Worm (Caenorhabditis elegans) whole organism, L1 larva: ENCODE results near the gene dpy-10.

Experiments
- C04F5.9 ChIP-seq: sonication (generic microtip); optimal IDR thresholded peaks from 2 replicates; lab custom pipeline; 2016; ENCODE audit warnings: missing genetic modification characterization, missing compliant biosample characterization
- C16A3.4 ChIP-seq: fragments of 150-350 bp; optimal IDR thresholded peaks from 2 replicates; lab custom pipeline; 2014; ENCODE audit warnings: missing biosample characterization, missing genetic modification characterization
- alr-1 ChIP-seq: fragments of 200-800 bp; sonication (Bioruptor generic); optimal IDR thresholded peaks from 2 replicates; lab custom pipeline; 2018; ENCODE audit warnings: borderline replicate concordance, mild to moderate bottlenecking, missing genetic modification characterization, missing compliant biosample characterization
- aly-2 ChIP-seq: fragments of 150-350 bp; optimal IDR thresholded peaks from 2 replicates; lab custom pipeline; 2014; ENCODE audit warnings: missing biosample characterization, missing genetic modification characterization
- blmp-1 ChIP-seq: fragments of 150-350 bp; optimal IDR thresholded peaks from 2 replicates; lab custom pipeline; 2014; ENCODE audit warnings: missing biosample characterization, missing genetic modification characterization
- ceh-88 ChIP-seq: fragments of 200-800 bp; sonication (Bioruptor generic); IDR thresholded peaks from 2 replicates; pipeline ENCODE4 v1.3.6; 2022; ENCODE audit warnings: missing genetic modification characterization, missing compliant biosample characterization
- ceh-90 ChIP-seq: sonication (generic microtip); optimal IDR thresholded peaks from 2 replicates; lab custom pipeline; 2016; ENCODE audit warnings: missing genetic modification characterization, missing compliant biosample characterization
- ces-1 ChIP-seq: fragments of 150-350 bp; optimal IDR thresholded peaks from 2 replicates; lab custom pipeline; 2014; ENCODE audit warnings: missing biosample characterization, missing genetic modification reagents, missing genetic modification characterization
- dpl-1 ChIP-seq, 3 experiments: fragments of 150-350 bp in 2 of 3; sonication (generic microtip) in 1 of 3; optimal IDR thresholded peaks; 2 replicates each; lab custom pipeline; 2014 to 2017; ENCODE audit warnings: missing biosample characterization in 3 of 3, missing genetic modification characterization in 3 of 3, missing genetic modification reagents in 3 of 3
- efl-1 ChIP-seq, 4 experiments: fragments of 150-350 bp; optimal IDR thresholded peaks in 3 of 4; peaks in 1 of 4; 1 replicate in 1 of 4; 2 replicates in 3 of 4; lab custom pipeline; 2014; ENCODE audit warnings: missing biosample characterization in 2 of 4, missing genetic modification characterization in 2 of 4, missing genetic modification reagents in 2 of 4
- egl-13 ChIP-seq: sonication (generic microtip); optimal IDR thresholded peaks from 2 replicates; lab custom pipeline; 2016; ENCODE audit warnings: missing genotype, missing genetic modification reagents, missing genetic modification characterization, missing compliant biosample characterization
- egl-27 ChIP-seq, 2 experiments: fragments of 150-350 bp in 1 of 2; sonication (generic microtip); optimal IDR thresholded peaks; 3 replicates each; lab custom pipeline; 2017 to 2018; ENCODE audit warnings: missing biosample characterization in 2 of 2, missing genetic modification characterization in 2 of 2, missing genetic modification reagents in 2 of 2
- elt-2 ChIP-seq: sonication (generic microtip); optimal IDR thresholded peaks from 2 replicates; lab custom pipeline; 2016; ENCODE audit warnings: missing genetic modification characterization, mild to moderate bottlenecking, inconsistent platforms, missing compliant biosample characterization, missing genetic modification reagents
- elt-3 ChIP-seq, 6 experiments: fragments of 150-350 bp in 1 of 6; sonication (generic microtip); optimal IDR thresholded peaks; 2 replicates each; lab custom pipeline; 2017 to 2018; ENCODE audit warnings: missing biosample characterization in 6 of 6, missing genetic modification characterization in 6 of 6, inconsistent platforms in 1 of 6
- ets-5 ChIP-seq: fragments of 200-800 bp; sonication (Bioruptor generic); IDR thresholded peaks from 2 replicates; pipeline ENCODE4 v1.3.6; 2022; ENCODE audit warnings: missing genetic modification characterization, missing compliant biosample characterization
- fkh-10 ChIP-seq: sonication (generic microtip); optimal IDR thresholded peaks from 2 replicates; lab custom pipeline; 2017; ENCODE audit warnings: missing biosample characterization, missing genetic modification reagents, missing genetic modification characterization
- hlh-17 ChIP-seq: fragments of 200-800 bp; sonication (Bioruptor generic); optimal IDR thresholded peaks from 2 replicates; lab custom pipeline; 2018; ENCODE audit warnings: missing genetic modification characterization, mild to moderate bottlenecking, missing compliant biosample characterization, moderate library complexity, borderline replicate concordance
- hlh-4 ChIP-seq: sonication (generic microtip); optimal IDR thresholded peaks from 2 replicates; lab custom pipeline; 2016; ENCODE audit warnings: mild to moderate bottlenecking, missing genetic modification characterization, missing compliant biosample characterization
- jun-1 ChIP-seq: fragments of 150-350 bp; optimal IDR thresholded peaks from 2 replicates; lab custom pipeline; 2014; ENCODE audit warnings: missing biosample characterization, missing genetic modification reagents, missing genetic modification characterization
- lin-13 ChIP-seq: fragments of 150-350 bp; optimal IDR thresholded peaks from 2 replicates; lab custom pipeline; 2014; ENCODE audit warnings: missing biosample characterization, missing genetic modification reagents, missing genetic modification characterization
- lin-14 ChIP-seq: fragments of 200-800 bp; sonication (Bioruptor generic); optimal IDR thresholded peaks from 2 replicates; lab custom pipeline; 2018; ENCODE audit warnings: mild to moderate bottlenecking, missing genetic modification characterization, moderate library complexity, missing compliant biosample characterization
- lin-15B ChIP-seq: fragments of 150-350 bp; sonication (generic microtip); optimal IDR thresholded peaks from 3 replicates; lab custom pipeline; 2014; ENCODE audit warnings: missing biosample characterization, missing genetic modification characterization
- lin-35 ChIP-seq, 2 experiments: fragments of 150-350 bp; optimal IDR thresholded peaks; 2 replicates each; lab custom pipeline; 2014; ENCODE audit warnings: missing biosample characterization in 2 of 2, missing genetic modification characterization in 2 of 2, missing genetic modification reagents in 2 of 2
- lsy-2 ChIP-seq, 2 experiments: fragments of 150-350 bp; optimal IDR thresholded peaks; 2 replicates each; lab custom pipeline; 2014; ENCODE audit warnings: missing biosample characterization in 2 of 2, missing genetic modification characterization in 2 of 2
- mab-9 ChIP-seq: fragments of 200-800 bp; sonication (Bioruptor generic); IDR thresholded peaks from 2 replicates; pipeline ENCODE4 v1.3.6; 2022; ENCODE audit warnings: missing genetic modification reagents, missing genetic modification characterization, missing compliant biosample characterization
- mef-2 ChIP-seq: fragments of 150-350 bp; optimal IDR thresholded peaks from 2 replicates; lab custom pipeline; 2014; ENCODE audit warnings: missing biosample characterization, missing genetic modification characterization
- mep-1 ChIP-seq: fragments of 150-350 bp; optimal IDR thresholded peaks from 2 replicates; lab custom pipeline; 2014; ENCODE audit warnings: missing biosample characterization, missing genetic modification characterization
- nhr-11 ChIP-seq: fragments of 150-350 bp; optimal IDR thresholded peaks from 2 replicates; lab custom pipeline; 2014; ENCODE audit warnings: missing biosample characterization, missing genetic modification characterization
- nhr-19 ChIP-seq: fragments of 200-800 bp; sonication (Bioruptor generic); conservative IDR thresholded peaks from 2 replicates; pipeline ENCODE4 v1.3.6; 2022; ENCODE audit warnings: missing genetic modification characterization, missing compliant biosample characterization
- nhr-20 ChIP-seq: sonication (generic microtip); optimal IDR thresholded peaks from 2 replicates; lab custom pipeline; 2016; ENCODE audit warnings: mild to moderate bottlenecking, missing genetic modification characterization, missing compliant biosample characterization
- nhr-237 ChIP-seq: fragments of 150-350 bp; optimal IDR thresholded peaks from 2 replicates; lab custom pipeline; 2014; ENCODE audit warnings: missing biosample characterization, missing genetic modification characterization
- nhr-28 ChIP-seq: fragments of 150-350 bp; optimal IDR thresholded peaks from 2 replicates; lab custom pipeline; 2014; ENCODE audit warnings: missing biosample characterization, missing genetic modification characterization
- nhr-77 ChIP-seq: fragments of 150-350 bp; optimal IDR thresholded peaks from 2 replicates; lab custom pipeline; 2014; ENCODE audit warnings: missing biosample characterization, missing genetic modification characterization
- nhr-84 ChIP-seq: sonication (generic microtip); optimal IDR thresholded peaks from 2 replicates; lab custom pipeline; 2017; ENCODE audit warnings: missing biosample characterization, missing genetic modification characterization
- nhr-90 ChIP-seq: sonication (generic microtip); optimal IDR thresholded peaks from 2 replicates; lab custom pipeline; 2016; ENCODE audit warnings: mild to moderate bottlenecking, missing genetic modification characterization, missing compliant biosample characterization; ENCODE audit not compliant: poor library complexity
- pax-3 ChIP-seq: fragments of 200-800 bp; sonication (Bioruptor generic); optimal IDR thresholded peaks from 2 replicates; lab custom pipeline; 2018; ENCODE audit warnings: mild to moderate bottlenecking, missing genetic modification characterization, moderate library complexity, missing compliant biosample characterization
- pqm-1 ChIP-seq: sonication (generic microtip); optimal IDR thresholded peaks from 3 replicates; lab custom pipeline; 2017; ENCODE audit warnings: missing biosample characterization, missing genetic modification characterization
- rnt-1 ChIP-seq: sonication (generic microtip); optimal IDR thresholded peaks from 2 replicates; lab custom pipeline; 2016; ENCODE audit warnings: mild to moderate bottlenecking, missing genetic modification characterization, moderate library complexity, missing compliant biosample characterization
- skn-1 ChIP-seq: fragments of 150-350 bp; optimal IDR thresholded peaks from 2 replicates; lab custom pipeline; 2014; ENCODE audit warnings: missing biosample characterization, missing genetic modification characterization
- snu-23 ChIP-seq: sonication (generic microtip); optimal IDR thresholded peaks from 2 replicates; lab custom pipeline; 2016; ENCODE audit warnings: missing genetic modification characterization, missing compliant biosample characterization
- sox-4 ChIP-seq: sonication (generic microtip); optimal IDR thresholded peaks from 2 replicates; lab custom pipeline; 2016; ENCODE audit warnings: missing genetic modification characterization, missing compliant biosample characterization
- sptf-1 ChIP-seq: fragments of 150-350 bp; optimal IDR thresholded peaks from 2 replicates; lab custom pipeline; 2014; ENCODE audit warnings: missing biosample characterization, missing genetic modification characterization
- swsn-7 ChIP-seq: sonication (generic microtip); optimal IDR thresholded peaks from 2 replicates; lab custom pipeline; 2016; ENCODE audit warnings: missing genetic modification characterization, missing compliant biosample characterization
- tbx-2 ChIP-seq: sonication (generic microtip); optimal IDR thresholded peaks from 2 replicates; lab custom pipeline; 2016; ENCODE audit warnings: missing genetic modification characterization, missing compliant biosample characterization
- unc-130 ChIP-seq: fragments of 150-350 bp; optimal IDR thresholded peaks from 2 replicates; lab custom pipeline; 2017; ENCODE audit warnings: missing biosample characterization, missing genetic modification characterization, inconsistent platforms
- unc-62 ChIP-seq: fragments of 150-350 bp; optimal IDR thresholded peaks from 2 replicates; lab custom pipeline; 2014; ENCODE audit warnings: missing biosample characterization, missing genetic modification reagents, missing genetic modification characterization
- vab-15 ChIP-seq: sonication (generic microtip); optimal IDR thresholded peaks from 2 replicates; lab custom pipeline; 2017; ENCODE audit warnings: missing genotype, mild to moderate bottlenecking, missing genetic modification characterization, missing compliant biosample characterization
- zag-1 ChIP-seq: fragments of 150-350 bp; optimal IDR thresholded peaks from 2 replicates; lab custom pipeline; 2014; ENCODE audit warnings: missing biosample characterization, missing genetic modification characterization

The dpy-10 gene

DNA sequence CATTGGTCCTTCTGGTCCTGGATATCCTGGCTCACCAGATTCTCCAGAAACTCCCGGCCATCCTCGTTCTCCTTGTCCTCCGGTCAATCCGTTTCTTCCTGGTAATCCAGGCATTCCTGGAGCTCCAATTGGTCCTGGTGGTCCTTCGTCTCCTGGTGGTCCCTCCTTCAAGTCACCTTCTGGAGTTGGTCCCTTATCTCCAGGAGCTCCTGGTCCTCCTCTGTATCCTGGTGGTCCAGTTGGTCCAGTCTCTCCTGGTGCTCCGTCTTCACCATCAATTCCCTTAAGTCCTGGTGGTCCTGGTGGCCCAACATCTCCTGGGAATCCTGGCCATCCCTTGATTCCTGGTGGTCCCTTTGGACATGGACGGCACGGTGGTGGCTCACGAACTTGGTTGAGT, 1.4 kb downstream of the dpy-10 start:
- TF ChIP-seq hlh-4 (tag; lab: Kevin White, UChicago) = no peak
- TF ChIP-seq egl-13 = no peak
- no peak for TF ChIP-seq efl-1 (optimal IDR thresholded peaks at IDR 0.05; lab: Kevin White, UChicago)
- TF ChIP-seq efl-1 (GFP tag; optimal IDR thresholded peaks at IDR 0.05 in 1 of 2; lab: Kevin White, UChicago) = peak in 1 of 2 experiments; percentile 14
- no peak for TF ChIP-seq nhr-28 (tag; lab: Kevin White, UChicago)
- no peak for TF ChIP-seq pqm-1 (tag; lab: Kevin White, UChicago)
- TF ChIP-seq, all 84 proteins: peak for 1

DNA sequence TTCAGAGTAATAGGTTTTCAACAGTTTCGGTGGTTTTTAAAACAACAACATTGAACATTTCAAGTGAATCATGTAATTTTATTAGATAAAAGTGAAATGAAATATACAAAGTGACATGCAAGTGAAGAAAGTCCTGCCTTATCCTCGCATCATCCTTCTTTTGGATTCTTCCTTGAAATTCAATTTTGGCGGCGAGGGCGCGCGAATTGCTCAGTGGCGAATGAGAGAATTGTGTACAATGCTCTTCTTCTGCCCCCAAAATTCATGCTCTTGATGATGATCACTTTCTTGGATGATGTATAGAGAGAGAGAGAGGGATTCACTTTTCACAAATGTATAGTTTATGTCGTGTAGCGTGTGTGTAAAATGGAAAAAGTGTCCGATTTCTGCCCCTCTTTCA, 2.3 kb downstream of the dpy-10 start:
- TF ChIP-seq zag-1 (no peak), fkh-10 (GFP tag; lab: Kevin White, UChicago) (peak; percentile 67), lin-14 (peak; percentile 49), alr-1 (tag; lab: Kevin White, UChicago) (no peak), jun-1 (tag; lab: Kevin White, UChicago) (no peak), blmp-1 (tag; lab: Kevin White, UChicago) (peak; percentile 29)
- TF ChIP-seq, all 84 proteins: peak for 3

DNA sequence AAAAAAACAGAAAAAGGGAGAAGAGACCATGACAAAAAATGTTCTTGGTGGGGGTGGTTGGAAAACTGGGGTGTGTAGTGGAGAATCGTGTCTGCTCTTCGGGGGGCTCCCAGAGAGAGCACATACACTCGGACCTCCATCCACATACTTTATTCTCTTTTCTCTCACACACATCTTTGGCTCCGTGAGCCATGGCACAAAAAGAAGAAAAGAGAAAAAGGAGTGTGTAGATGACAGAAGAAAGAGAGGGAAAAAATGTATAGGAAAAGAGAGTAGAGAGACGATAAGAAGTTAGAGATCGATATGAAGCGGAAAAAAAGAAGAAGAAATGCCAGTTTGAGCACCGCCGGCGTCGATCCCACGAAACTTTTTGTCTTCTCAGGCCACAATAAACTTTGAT, 3.0 kb downstream of the dpy-10 start:
- TF ChIP-seq elt-2 (tag; lab: Kevin White, UChicago) = no peak
- peak; percentile 58 for TF ChIP-seq snu-23 (GFP tag; lab: Kevin White, UChicago)
- no peak for TF ChIP-seq egl-27 (tag; optimal IDR thresholded peaks at IDR 0.05; lab: Kevin White, UChicago)
- no peak for TF ChIP-seq lin-15B (tag; lab: Kevin White, UChicago)
- peak; percentile 32; the same call in 1 of the 2 replicates for TF ChIP-seq nhr-19 (GFP tag; lab: Robert Waterston, UW)
- TF ChIP-seq nhr-237 (tag; lab: Kevin White, UChicago) = no peak
- TF ChIP-seq swsn-7 (tag; lab: Kevin White, UChicago) = peak; percentile 40
- TF ChIP-seq hlh-17 (GFP tag; lab: Kevin White, UChicago) = no peak
- no peak for TF ChIP-seq ceh-90 (tag; lab: Kevin White, UChicago)
- peak; percentile 40 for TF ChIP-seq mep-1 (tag; lab: Kevin White, UChicago)
- no peak for TF ChIP-seq hlh-4 (tag; lab: Kevin White, UChicago)
- no peak for TF ChIP-seq nhr-28 (tag; lab: Kevin White, UChicago)
- TF ChIP-seq ces-1 = no peak
- TF ChIP-seq nhr-20 = peak; percentile 8
- TF ChIP-seq mef-2 (tag; lab: Kevin White, UChicago) = no peak
- no peak for TF ChIP-seq pax-3 (tag; lab: Kevin White, UChicago)
- TF ChIP-seq elt-3 (tag; optimal IDR thresholded peaks at IDR 0.05; lab: Kevin White, UChicago) = no peak
- TF ChIP-seq lsy-2 (tag; optimal IDR thresholded peaks at IDR 0.05; lab: Kevin White, UChicago) = peak; percentile 9 to 66
- peak in 1 of 3 experiments; percentile 13 for TF ChIP-seq dpl-1 (GFP tag; optimal IDR thresholded peaks at IDR 0.05; lab: Kevin White, UChicago)
- TF ChIP-seq ceh-88 = no peak
- no peak for TF ChIP-seq egl-13
- no peak for TF ChIP-seq unc-130 (tag; lab: Kevin White, UChicago)
- no peak for TF ChIP-seq pqm-1 (tag; lab: Kevin White, UChicago)
- no peak for TF ChIP-seq blmp-1 (tag; lab: Kevin White, UChicago)
- no peak for TF ChIP-seq sptf-1
- TF ChIP-seq nhr-11 (tag; lab: Kevin White, UChicago) = no peak
- TF ChIP-seq rnt-1 = peak; percentile 49
- no peak for TF ChIP-seq aly-2
- peak in 1 of 2 experiments; percentile 18 for TF ChIP-seq lin-35 (GFP tag; optimal IDR thresholded peaks at IDR 0.05; lab: Kevin White, UChicago)
- TF ChIP-seq C04F5.9 (tag; lab: Kevin White, UChicago) = no peak
- no peak for TF ChIP-seq lin-13 (GFP tag; lab: Kevin White, UChicago)
- no peak for TF ChIP-seq nhr-90
- TF ChIP-seq mab-9 (GFP tag; lab: Robert Waterston, UW) = no peak
- no peak for TF ChIP-seq ets-5 (GFP tag; lab: Robert Waterston, UW)
- no peak for TF ChIP-seq vab-15
- peak; percentile 13 for TF ChIP-seq tbx-2 (tag; lab: Kevin White, UChicago)
- TF ChIP-seq skn-1 (tag; lab: Kevin White, UChicago) = no peak
- TF ChIP-seq nhr-84 (tag; lab: Kevin White, UChicago) = no peak
- TF ChIP-seq zag-1 = no peak
- peak; percentile 23 for TF ChIP-seq C16A3.4 (tag; lab: Kevin White, UChicago)
- TF ChIP-seq sox-4 (tag; lab: Kevin White, UChicago) = no peak
- no peak for TF ChIP-seq unc-62 (GFP tag; lab: Kevin White, UChicago)
- no peak for TF ChIP-seq nhr-77 (tag; lab: Kevin White, UChicago)
